Fruit fly (Drosophila melanogaster): ENCODE measurements around the gene AttD.

AttD gene

DNA sequence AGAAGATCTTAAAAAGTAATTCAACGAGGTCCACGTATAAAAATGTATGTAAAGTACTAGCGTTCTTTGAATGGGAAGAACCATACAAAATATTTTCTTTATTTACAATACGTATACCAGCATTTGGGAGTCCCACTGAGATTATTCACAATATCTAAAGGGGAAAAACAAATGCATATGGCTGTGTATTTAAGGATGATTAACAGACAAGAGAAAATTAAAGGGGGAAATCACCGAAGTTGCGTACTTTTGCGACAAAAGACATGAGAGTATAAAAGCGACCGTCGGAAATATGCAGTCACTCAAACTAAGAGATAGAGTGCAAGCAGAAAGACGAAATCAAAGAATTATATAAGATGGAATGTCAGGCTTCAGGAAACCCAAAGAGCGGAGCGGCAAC is at the start of gene AttD:
Gene AttD, plus strand, starts transcription at position 301 of the 400 bp plus-strand sequence.
- TF ChIP-seq ttk (optimal IDR thresholded peaks at IDR 0.05), result no peak
- no peak for TF ChIP-seq psq (optimal IDR thresholded peaks at IDR 0.05)
- TF ChIP-seq insv (optimal IDR thresholded peaks at IDR 0.05), result no peak
- no peak for TF ChIP-seq h (optimal IDR thresholded peaks at IDR 0.05)
- no peak for TF ChIP-seq Sin3A (optimal IDR thresholded peaks at IDR 0.05)
- TF ChIP-seq Myc (optimal IDR thresholded peaks at IDR 0.05), result no peak

DNA sequence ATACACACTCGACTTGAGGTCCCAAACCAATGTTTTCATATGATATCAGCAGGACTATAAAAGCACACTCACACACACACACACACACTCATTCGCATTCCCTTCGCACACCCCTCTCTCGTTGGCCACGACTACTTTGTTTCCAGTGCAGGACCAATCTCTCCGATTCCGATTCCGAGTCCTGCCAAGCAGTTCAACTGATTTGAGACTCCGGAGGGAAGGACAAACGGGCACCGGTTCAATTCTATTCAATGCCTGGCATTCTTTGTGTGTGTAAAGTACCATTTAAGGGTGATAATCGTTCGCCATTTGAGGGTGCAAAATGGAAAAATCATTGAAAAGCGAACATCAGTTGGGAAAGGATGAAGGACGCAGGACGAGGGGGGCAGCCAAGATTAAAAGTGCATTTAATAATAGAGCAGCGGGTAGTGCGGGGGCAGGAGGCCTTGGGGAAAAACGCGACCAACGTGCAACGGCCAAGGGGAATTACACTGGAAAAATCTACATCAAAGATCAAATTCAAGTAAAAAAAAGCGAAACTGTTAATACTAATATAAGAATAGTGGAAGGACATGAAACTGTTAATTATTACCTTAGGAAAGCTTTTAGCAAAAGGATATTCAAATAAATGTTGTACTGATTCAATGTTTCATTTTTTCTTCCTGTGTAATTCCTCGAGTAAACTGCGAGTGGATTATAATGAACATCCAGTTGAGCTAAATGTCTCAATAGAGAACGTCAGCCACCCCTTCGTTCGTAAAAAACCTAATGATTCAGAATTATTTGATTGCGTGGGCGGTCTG is 41.2 kb upstream of the AttD start:
- no peak for TF ChIP-seq Myc (optimal IDR thresholded peaks at IDR 0.05)
- TF ChIP-seq ttk (optimal IDR thresholded peaks at IDR 0.05), result no peak
- no peak for TF ChIP-seq h (optimal IDR thresholded peaks at IDR 0.05)
- no peak for TF ChIP-seq insv (optimal IDR thresholded peaks at IDR 0.05)
- TF ChIP-seq psq (optimal IDR thresholded peaks at IDR 0.05), result no peak
- no peak for TF ChIP-seq Sin3A (optimal IDR thresholded peaks at IDR 0.05)

DNA sequence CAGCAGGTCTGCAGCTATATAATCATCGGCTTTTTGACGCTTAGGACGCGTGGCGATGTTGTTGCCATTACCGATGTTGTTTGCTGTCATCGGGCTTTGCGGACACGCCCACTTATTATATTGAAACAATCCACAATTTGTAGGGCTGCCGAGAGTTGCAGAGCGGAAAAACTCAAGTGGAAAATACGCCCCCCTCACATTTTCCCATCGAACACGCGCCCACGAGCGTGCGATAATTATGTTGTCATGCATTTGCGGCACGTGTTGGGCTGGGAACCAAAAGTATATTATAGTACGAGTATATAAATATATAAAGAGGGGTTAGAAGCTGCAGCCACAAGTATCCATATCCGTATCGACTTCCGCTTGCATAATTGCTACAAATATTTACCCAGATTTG is 36.3 kb upstream of the AttD start:
- TF ChIP-seq Myc (optimal IDR thresholded peaks at IDR 0.05) (no peak), insv (optimal IDR thresholded peaks at IDR 0.05) (no peak)

DNA sequence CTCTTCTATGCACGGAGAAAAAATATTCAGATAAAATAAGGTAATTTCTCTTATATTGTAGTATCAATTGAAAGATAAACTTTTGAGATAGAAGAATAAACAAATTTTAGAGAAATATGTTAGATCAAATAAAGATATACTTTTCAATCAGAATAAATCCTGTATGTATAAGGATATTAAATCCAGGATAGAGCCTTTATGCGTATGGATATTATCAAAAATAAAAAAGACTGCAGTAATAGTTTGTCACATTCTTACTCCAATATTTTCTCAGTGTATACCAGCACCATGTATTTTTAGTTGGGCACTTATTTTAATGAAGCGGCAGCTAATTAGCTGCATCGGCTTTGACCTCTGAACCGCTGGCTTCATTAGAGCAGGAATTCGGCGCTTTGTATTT is 33.2 kb upstream of the AttD start:
- TF ChIP-seq h (optimal IDR thresholded peaks at IDR 0.05) (no peak), psq (optimal IDR thresholded peaks at IDR 0.05) (no peak), ttk (optimal IDR thresholded peaks at IDR 0.05) (no peak)

DNA sequence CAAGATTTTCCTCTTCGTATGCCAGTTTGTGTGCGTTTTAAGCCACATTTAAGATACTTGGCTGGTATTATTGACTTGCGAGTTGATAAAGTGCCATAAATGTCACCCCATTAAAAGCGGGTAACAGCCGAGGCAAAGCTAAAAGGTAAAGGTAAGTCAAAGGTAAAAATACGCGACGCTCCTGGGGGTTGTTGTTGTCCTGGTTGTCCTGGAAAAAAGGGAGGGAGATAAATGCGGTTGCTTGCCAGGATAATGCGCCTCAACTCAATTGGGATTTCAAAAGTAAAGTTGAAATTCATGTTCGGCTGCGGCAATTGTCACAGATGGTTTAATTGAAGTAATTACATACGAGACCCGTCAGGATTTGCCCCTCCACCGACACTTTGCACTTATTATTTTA is 31.6 kb upstream of the AttD start:
- TF ChIP-seq ttk (optimal IDR thresholded peaks at IDR 0.05), result no peak
- no peak for TF ChIP-seq psq (optimal IDR thresholded peaks at IDR 0.05)
- TF ChIP-seq insv (optimal IDR thresholded peaks at IDR 0.05), result no peak
- no peak for TF ChIP-seq Sin3A (optimal IDR thresholded peaks at IDR 0.05)
- no peak for TF ChIP-seq Myc (optimal IDR thresholded peaks at IDR 0.05)
- TF ChIP-seq h (optimal IDR thresholded peaks at IDR 0.05), result no peak

DNA sequence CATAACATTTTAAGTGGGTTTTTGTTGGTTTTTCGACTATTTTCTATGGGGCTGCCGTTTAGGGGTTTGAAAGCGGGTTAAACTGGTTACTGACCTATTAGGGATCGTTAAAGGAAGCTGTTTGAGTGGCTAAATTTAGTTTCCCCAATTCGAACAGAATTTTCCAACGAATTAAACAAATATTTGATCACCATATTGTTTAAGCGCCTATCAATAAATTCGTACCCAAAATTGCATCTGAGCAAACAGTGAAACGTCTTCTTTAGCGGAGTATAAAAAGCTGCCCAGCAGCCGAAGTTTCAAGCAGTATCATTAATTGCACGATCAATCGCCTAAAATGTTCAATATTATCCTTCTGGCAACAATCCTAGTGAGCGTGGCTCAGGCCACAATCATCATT is 31.0 kb upstream of the AttD start, which contains the start of gene Sgs5bis:
Gene Sgs5bis, plus strand, starts transcription at position 301 of the 400 bp plus-strand sequence.
- TF ChIP-seq Sin3A (optimal IDR thresholded peaks at IDR 0.05), result no peak
- TF ChIP-seq h (optimal IDR thresholded peaks at IDR 0.05), result no peak
- TF ChIP-seq insv (optimal IDR thresholded peaks at IDR 0.05), result no peak
- no peak for TF ChIP-seq ttk (optimal IDR thresholded peaks at IDR 0.05)
- no peak for TF ChIP-seq Myc (optimal IDR thresholded peaks at IDR 0.05)
- no peak for TF ChIP-seq psq (optimal IDR thresholded peaks at IDR 0.05)

DNA sequence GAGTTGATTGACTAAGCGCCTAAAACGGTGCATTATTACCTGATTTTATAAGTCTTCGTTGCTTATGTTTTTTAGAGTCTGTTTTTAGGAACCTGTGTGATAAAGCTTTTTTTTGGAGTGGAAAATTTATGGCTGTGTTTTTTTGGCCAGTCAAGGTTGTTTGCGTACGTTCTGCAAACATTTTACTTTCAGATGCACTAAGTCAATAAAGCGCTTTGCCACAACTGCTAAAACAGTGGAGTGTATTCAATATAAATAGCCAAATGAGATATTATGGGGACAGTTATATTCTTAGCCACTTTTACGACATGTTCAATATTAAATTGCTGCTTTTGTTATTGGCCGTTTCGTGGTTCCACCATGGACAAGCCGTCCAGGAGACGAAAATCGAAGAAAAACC is 30.0 kb upstream of the AttD start, which contains the start of gene Sgs5:
Gene Sgs5, plus strand, starts transcription at position 279 of the 400 bp plus-strand sequence.
- TF ChIP-seq Myc (optimal IDR thresholded peaks at IDR 0.05), result no peak
- no peak for TF ChIP-seq h (optimal IDR thresholded peaks at IDR 0.05)
- TF ChIP-seq insv (optimal IDR thresholded peaks at IDR 0.05), result no peak
- TF ChIP-seq psq (optimal IDR thresholded peaks at IDR 0.05), result no peak
- TF ChIP-seq ttk (optimal IDR thresholded peaks at IDR 0.05), result no peak

DNA sequence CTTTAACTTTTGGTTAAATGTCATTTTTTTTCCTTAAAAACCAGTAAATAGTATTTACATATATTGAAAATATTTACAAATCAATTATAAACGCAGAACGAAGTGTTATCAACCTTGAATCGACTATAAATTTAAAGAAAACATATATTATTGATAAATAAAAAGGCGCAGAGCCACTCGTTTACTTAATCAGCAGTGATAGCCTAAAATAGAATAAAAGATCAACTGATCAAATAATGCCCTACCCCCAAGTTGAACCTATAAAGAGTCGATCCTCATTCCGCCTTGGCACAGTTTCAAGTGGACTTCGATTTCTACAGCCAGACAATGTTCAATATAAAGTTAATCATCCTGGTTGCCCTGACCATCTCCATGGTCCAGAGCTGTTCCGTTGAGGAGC is 28.8 kb upstream of the AttD start, which contains the start of gene CG7606:
Gene CG7606, plus strand, starts transcription at position 301 of the 400 bp plus-strand sequence.
- TF ChIP-seq ttk (optimal IDR thresholded peaks at IDR 0.05) (no peak), h (optimal IDR thresholded peaks at IDR 0.05) (no peak), Sin3A (optimal IDR thresholded peaks at IDR 0.05) (no peak), psq (optimal IDR thresholded peaks at IDR 0.05) (no peak), Myc (optimal IDR thresholded peaks at IDR 0.05) (no peak), insv (optimal IDR thresholded peaks at IDR 0.05) (no peak)

DNA sequence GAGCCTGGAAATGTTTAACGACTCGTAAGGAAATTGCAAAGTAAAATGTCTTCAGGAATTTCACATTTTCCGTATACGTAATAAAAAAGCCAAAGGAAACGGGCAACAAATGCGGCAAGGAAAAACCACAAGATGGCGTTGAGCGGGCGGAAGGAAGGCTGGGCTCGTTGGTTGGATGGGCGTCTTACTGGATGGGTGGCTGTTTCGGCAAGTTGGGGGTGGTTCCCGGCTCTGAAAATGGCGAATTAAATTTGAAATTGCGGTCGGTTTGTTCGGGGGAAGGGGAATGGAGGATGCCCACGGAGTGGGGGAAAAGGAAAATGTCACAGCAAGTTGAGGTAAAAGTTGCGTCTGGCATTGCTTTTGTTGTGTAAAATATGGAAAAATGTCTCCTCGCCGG is 25.4 kb upstream of the AttD start:
- TF ChIP-seq Sin3A (optimal IDR thresholded peaks at IDR 0.05), result no peak
- no peak for TF ChIP-seq h (optimal IDR thresholded peaks at IDR 0.05)
- TF ChIP-seq psq (optimal IDR thresholded peaks at IDR 0.05), result no peak
- no peak for TF ChIP-seq Myc (optimal IDR thresholded peaks at IDR 0.05)
- TF ChIP-seq ttk (optimal IDR thresholded peaks at IDR 0.05), result no peak
- no peak for TF ChIP-seq insv (optimal IDR thresholded peaks at IDR 0.05)

DNA sequence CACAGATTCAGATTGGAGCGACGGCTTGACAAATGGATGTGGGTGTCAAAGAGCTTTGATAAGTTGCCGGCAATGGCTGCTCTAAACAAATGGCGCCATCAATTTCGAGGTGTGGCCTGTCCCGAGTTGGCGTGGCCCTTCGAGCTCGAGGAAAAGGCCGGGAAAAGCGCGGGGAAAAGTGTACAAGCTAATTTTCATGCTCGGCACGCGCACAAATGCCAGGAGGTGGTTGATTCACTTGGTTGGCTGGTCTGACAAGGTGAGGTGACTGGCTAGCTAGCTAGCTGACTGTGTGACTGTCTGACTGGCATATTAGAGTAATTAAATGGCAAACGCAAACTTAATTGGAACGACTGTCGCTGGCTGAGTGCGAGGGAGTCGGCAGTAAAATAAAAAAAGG is 23.2 kb upstream of the AttD start:
- no peak for TF ChIP-seq h (optimal IDR thresholded peaks at IDR 0.05)
- no peak for TF ChIP-seq psq (optimal IDR thresholded peaks at IDR 0.05)
- TF ChIP-seq insv (optimal IDR thresholded peaks at IDR 0.05), result no peak
- TF ChIP-seq Sin3A (optimal IDR thresholded peaks at IDR 0.05), result no peak
- TF ChIP-seq ttk (optimal IDR thresholded peaks at IDR 0.05), result no peak
- TF ChIP-seq Myc (optimal IDR thresholded peaks at IDR 0.05), result no peak

DNA sequence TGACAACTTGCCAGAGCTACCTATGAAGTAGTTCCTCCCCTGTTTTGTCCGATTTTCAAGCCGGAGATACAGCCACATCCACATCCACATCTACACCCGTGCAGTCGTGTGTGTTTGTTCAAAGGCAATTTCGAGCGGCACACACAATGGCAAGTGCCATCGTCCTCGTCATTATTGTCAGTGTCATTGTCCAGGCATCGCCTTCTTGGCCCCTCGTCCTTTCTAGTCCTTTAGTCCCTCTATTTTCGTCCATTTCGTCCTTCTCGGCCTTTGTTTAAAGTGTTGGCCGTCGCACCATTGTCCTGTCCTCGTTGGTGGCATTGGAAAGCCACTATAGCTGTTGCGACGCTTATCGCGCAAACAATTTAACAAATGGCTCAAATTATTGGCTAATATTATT is 22.1 kb upstream of the AttD start:
- no peak for TF ChIP-seq ttk (optimal IDR thresholded peaks at IDR 0.05)
- no peak for TF ChIP-seq h (optimal IDR thresholded peaks at IDR 0.05)
- no peak for TF ChIP-seq Sin3A (optimal IDR thresholded peaks at IDR 0.05)
- TF ChIP-seq Myc (optimal IDR thresholded peaks at IDR 0.05), result no peak
- TF ChIP-seq psq (optimal IDR thresholded peaks at IDR 0.05), result no peak
- no peak for TF ChIP-seq insv (optimal IDR thresholded peaks at IDR 0.05)

DNA sequence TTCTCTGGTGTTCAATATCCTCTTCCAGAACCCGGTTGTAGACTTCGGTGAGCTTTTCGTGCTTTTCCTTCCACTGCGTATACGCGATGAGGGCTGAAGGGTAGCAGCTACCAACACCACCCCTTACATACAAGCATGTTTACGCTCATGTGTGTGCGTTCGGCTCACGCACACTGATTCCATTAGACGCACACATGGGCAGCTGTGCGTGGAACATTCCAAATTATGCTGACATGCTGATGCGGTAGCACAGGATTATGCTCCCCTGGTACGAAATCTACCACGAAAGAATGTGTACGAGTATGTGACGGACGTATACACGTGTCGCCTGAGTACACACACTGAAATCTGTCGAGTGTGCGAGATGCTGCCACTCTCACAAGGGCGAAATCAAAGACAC is 21.4 kb upstream of the AttD start:
- TF ChIP-seq h (optimal IDR thresholded peaks at IDR 0.05) (no peak), psq (optimal IDR thresholded peaks at IDR 0.05) (no peak), insv (optimal IDR thresholded peaks at IDR 0.05) (no peak), Sin3A (optimal IDR thresholded peaks at IDR 0.05) (no peak), Myc (optimal IDR thresholded peaks at IDR 0.05) (no peak), ttk (optimal IDR thresholded peaks at IDR 0.05) (no peak)

Measured in Kc167 (cell line).